Worm (Caenorhabditis elegans): ENCODE data around the gene Y41C4A.22.

- TF ChIP-seq fkh-10 (GFP tag; optimal IDR thresholded peaks at IDR 0.05) (no peak), lin-11 (tag; optimal IDR thresholded peaks at IDR 0.05) (no peak), nhr-11 (tag; optimal IDR thresholded peaks at IDR 0.05) (no peak), ztf-16 (tag; optimal IDR thresholded peaks at IDR 0.05) (no peak), dve-1 (tag; optimal IDR thresholded peaks at IDR 0.05) (no peak), tbx-2 (tag; optimal IDR thresholded peaks at IDR 0.05) (no peak), K02D7.2 (tag; optimal IDR thresholded peaks at IDR 0.05) (no peak), hlh-6 (tag; optimal IDR thresholded peaks at IDR 0.05) (no peak), C08G9.2 (tag; optimal IDR thresholded peaks at IDR 0.05) (no peak), elt-2 (tag; optimal IDR thresholded peaks at IDR 0.05) (no peak), unc-42 (tag; optimal IDR thresholded peaks at IDR 0.05) (no peak), syd-9 (tag; optimal IDR thresholded peaks at IDR 0.05) (no peak), madf-2 (tag; optimal IDR thresholded peaks at IDR 0.05) (no peak), C38D4.7 (GFP tag; optimal IDR thresholded peaks at IDR 0.05) (no peak)
These were observed 548 bp upstream of the Y41C4A.22 start for ce11 chrIII:11694506-11694947.
